Fruit fly (Drosophila melanogaster) whole organism, adult: ENCODE results near the gene CG7950.

ENCODE experiments used
- CG11617 ChIP-seq: fragments of 200-800 bp; sonication (Bioruptor generic); optimal IDR thresholded peaks from 2 replicates; lab custom pipeline; 2017; ENCODE audit warnings: mild to moderate bottlenecking, missing biosample characterization, missing genetic modification reagents, missing genetic modification characterization
- CG12768 ChIP-seq: fragments of 200-800 bp; sonication (Bioruptor generic); optimal IDR thresholded peaks from 2 replicates; lab custom pipeline; 2017; ENCODE audit warnings: missing biosample characterization, missing genetic modification characterization, mild to moderate bottlenecking, moderate library complexity, missing genetic modification reagents
- CG14711 ChIP-seq: fragments of 200-800 bp; sonication (Bioruptor generic); optimal IDR thresholded peaks from 2 replicates; lab custom pipeline; 2018; ENCODE audit warnings: missing biosample characterization, mild to moderate bottlenecking, missing genetic modification characterization, moderate library complexity
- CG1620 ChIP-seq: fragments of 200-800 bp; sonication (Bioruptor generic); optimal IDR thresholded peaks from 2 replicates; lab custom pipeline; 2016; ENCODE audit warnings: missing biosample characterization, missing genetic modification characterization
- CG33017 ChIP-seq: fragments of 200-800 bp; sonication (Bioruptor generic); optimal IDR thresholded peaks from 2 replicates; lab custom pipeline; 2018; ENCODE audit warnings: missing biosample characterization, mild to moderate bottlenecking, missing genetic modification characterization, moderate library complexity
- CG5204 ChIP-seq: fragments of 200-800 bp; sonication (Bioruptor generic); optimal IDR thresholded peaks from 2 replicates; lab custom pipeline; 2016; ENCODE audit warnings: missing biosample characterization, missing genetic modification characterization
- CG7045 ChIP-seq: fragments of 200-800 bp; sonication (Bioruptor generic); optimal IDR thresholded peaks from 2 replicates; lab custom pipeline; 2017; ENCODE audit warnings: missing biosample characterization, mild to moderate bottlenecking, missing genetic modification characterization
- CG7101 ChIP-seq: fragments of 200-800 bp; sonication (Bioruptor generic); optimal IDR thresholded peaks from 2 replicates; lab custom pipeline; 2018; ENCODE audit warnings: missing biosample characterization, mild to moderate bottlenecking, missing genetic modification characterization, moderate library complexity
- Clk ChIP-seq: fragments of 200-800 bp; sonication (Bioruptor generic); optimal IDR thresholded peaks from 2 replicates; lab custom pipeline; 2017; ENCODE audit warnings: missing biosample characterization, missing genetic modification characterization
- Crg-1 ChIP-seq: fragments of 200-800 bp; sonication (Bioruptor generic); optimal IDR thresholded peaks from 2 replicates; lab custom pipeline; 2016; ENCODE audit warnings: missing biosample characterization, missing genetic modification characterization
- Hr96 ChIP-seq: fragments of 200-800 bp; sonication (Bioruptor generic); optimal IDR thresholded peaks from 2 replicates; lab custom pipeline; 2016; ENCODE audit warnings: missing biosample characterization, missing genetic modification characterization
- Mnt ChIP-seq: fragments of 200-800 bp; sonication (Bioruptor generic); optimal IDR thresholded peaks from 2 replicates; lab custom pipeline; 2016; ENCODE audit warnings: missing biosample characterization, mild to moderate bottlenecking, missing genetic modification characterization
- bab1 ChIP-seq: fragments of 200-800 bp; sonication (Bioruptor generic); optimal IDR thresholded peaks from 3 replicates; lab custom pipeline; 2019; ENCODE audit warnings: missing biosample characterization, mild to moderate bottlenecking, missing genetic modification characterization, moderate library complexity
- cic ChIP-seq: fragments of 200-800 bp; sonication (Bioruptor generic); optimal IDR thresholded peaks from 2 replicates; lab custom pipeline; 2017; ENCODE audit warnings: missing biosample characterization, mild to moderate bottlenecking, missing genetic modification characterization, moderate library complexity
- cnc ChIP-seq, 2 experiments: fragments of >200 bp; optimal IDR thresholded peaks; 2 replicates each; lab custom pipeline; 2017
- kay ChIP-seq: fragments of 200-800 bp; sonication (Bioruptor generic); peaks from one replicate; lab custom pipeline; 2016; ENCODE audit warnings: missing biosample characterization, missing genetic modification characterization, borderline replicate concordance
- ovo ChIP-seq: fragments of 200-800 bp; sonication (Bioruptor generic); optimal IDR thresholded peaks from 2 replicates; lab custom pipeline; 2016; ENCODE audit warnings: missing biosample characterization, missing genetic modification characterization
- pad ChIP-seq: fragments of 200-800 bp; sonication (Bioruptor generic); optimal IDR thresholded peaks from 3 replicates; lab custom pipeline; 2017; ENCODE audit warnings: missing biosample characterization, missing genetic modification characterization, mild to moderate bottlenecking, moderate library complexity, missing genetic modification reagents
- tj ChIP-seq: fragments of 200-800 bp; sonication (Bioruptor generic); optimal IDR thresholded peaks from 3 replicates; lab custom pipeline; 2017; ENCODE audit warnings: missing biosample characterization, mild to moderate bottlenecking, missing genetic modification characterization, moderate library complexity
- toe ChIP-seq: fragments of 200-800 bp; sonication (Bioruptor generic); optimal IDR thresholded peaks from 2 replicates; lab custom pipeline; 2016; ENCODE audit warnings: missing biosample characterization, missing genetic modification characterization

CG7950 gene

dm6 chr3R:30058057-30058868 is 1.6 kb downstream of the CG7950 start, which contains the start of gene sima:
TSS of gene sima (plus strand) at chr3R:30058311.
- TF ChIP-seq CG12768 (GFP tag; lab: Kevin White, UChicago) (peak; percentile 57), CG33017 (tag; lab: Kevin White, UChicago) (peak; percentile 28), Hr96 (GFP tag; lab: Kevin White, UChicago) (no peak), CG5204 (GFP tag; lab: Kevin White, UChicago) (no peak), CG7045 (GFP tag; lab: Kevin White, UChicago) (no peak), pad (GFP tag; lab: Kevin White, UChicago) (no peak), bab1 (peak; percentile 26), Mnt (GFP tag; lab: Kevin White, UChicago) (peak; percentile 55), ovo (GFP tag; lab: Kevin White, UChicago) (peak; percentile 1), CG1620 (GFP tag; lab: Kevin White, UChicago) (no peak), CG11617 (peak; percentile 40), CG14711 (tag; lab: Kevin White, UChicago) (peak; percentile 48), kay (no peak), Clk (GFP tag; lab: Kevin White, UChicago) (no peak), cic (peak; percentile 46), CG7101 (tag; lab: Kevin White, UChicago) (peak; percentile 15), tj (GFP tag; lab: Kevin White, UChicago) (no peak), toe (GFP tag; lab: Kevin White, UChicago) (peak; percentile 12), cnc (optimal IDR thresholded peaks at IDR 0.05; lab: Kevin White, UChicago) (no peak), Crg-1 (no peak)

- TF ChIP-seq CG14711 (tag; lab: Kevin White, UChicago) (no peak), Mnt (GFP tag; lab: Kevin White, UChicago) (no peak), cnc (optimal IDR thresholded peaks at IDR 0.05; lab: Kevin White, UChicago) (no peak), bab1 (no peak), CG1620 (GFP tag; lab: Kevin White, UChicago) (no peak), CG12768 (GFP tag; lab: Kevin White, UChicago) (no peak), ovo (GFP tag; lab: Kevin White, UChicago) (no peak), toe (GFP tag; lab: Kevin White, UChicago) (no peak), pad (GFP tag; lab: Kevin White, UChicago) (no peak), cic (no peak), CG33017 (tag; lab: Kevin White, UChicago) (no peak), tj (GFP tag; lab: Kevin White, UChicago) (no peak), CG7101 (tag; lab: Kevin White, UChicago) (no peak), CG5204 (GFP tag; lab: Kevin White, UChicago) (no peak), Crg-1 (no peak), kay (no peak), Clk (GFP tag; lab: Kevin White, UChicago) (no peak), CG7045 (GFP tag; lab: Kevin White, UChicago) (no peak), Hr96 (GFP tag; lab: Kevin White, UChicago) (no peak), CG11617 (no peak)
Observed at dm6 chr3R:30059944-30060343, 3.3 kb downstream of the CG7950 start.

dm6 chr3R:30060451-30061153 is 3.9 kb downstream of the CG7950 start:
- TF ChIP-seq cnc (optimal IDR thresholded peaks at IDR 0.05; lab: Kevin White, UChicago) = no peak
- TF ChIP-seq CG33017 (tag; lab: Kevin White, UChicago) = no peak
- TF ChIP-seq ovo (GFP tag; lab: Kevin White, UChicago) = no peak
- TF ChIP-seq Hr96 (GFP tag; lab: Kevin White, UChicago) = no peak
- TF ChIP-seq bab1 = no peak
- TF ChIP-seq pad (GFP tag; lab: Kevin White, UChicago) = no peak
- no peak for TF ChIP-seq CG5204 (GFP tag; lab: Kevin White, UChicago)
- no peak for TF ChIP-seq CG7101 (tag; lab: Kevin White, UChicago)
- no peak for TF ChIP-seq Clk (GFP tag; lab: Kevin White, UChicago)
- TF ChIP-seq CG7045 (GFP tag; lab: Kevin White, UChicago) = no peak
- TF ChIP-seq Crg-1 = no peak
- no peak for TF ChIP-seq kay
- TF ChIP-seq cic = no peak
- no peak for TF ChIP-seq CG11617
- no peak for TF ChIP-seq CG14711 (tag; lab: Kevin White, UChicago)
- TF ChIP-seq CG12768 (GFP tag; lab: Kevin White, UChicago) = no peak
- no peak for TF ChIP-seq tj (GFP tag; lab: Kevin White, UChicago)
- no peak for TF ChIP-seq toe (GFP tag; lab: Kevin White, UChicago)

- TF ChIP-seq CG12768 (GFP tag; lab: Kevin White, UChicago) (peak; percentile 26), CG11617 (no peak), cnc (optimal IDR thresholded peaks at IDR 0.05; lab: Kevin White, UChicago) (no peak), CG7101 (tag; lab: Kevin White, UChicago) (peak; percentile 56), CG5204 (GFP tag; lab: Kevin White, UChicago) (no peak), CG33017 (tag; lab: Kevin White, UChicago) (peak; percentile 38), pad (GFP tag; lab: Kevin White, UChicago) (no peak), bab1 (no peak), CG14711 (tag; lab: Kevin White, UChicago) (peak; percentile 48), Mnt (GFP tag; lab: Kevin White, UChicago) (peak; percentile 15), cic (no peak), CG1620 (GFP tag; lab: Kevin White, UChicago) (no peak), kay (no peak)
Observed at dm6 chr3R:30061154-30061482, 4.5 kb downstream of the CG7950 start.

dm6 chr3R:30061980-30062379 is 5.3 kb downstream of the CG7950 start:
- no peak for TF ChIP-seq CG1620 (GFP tag; lab: Kevin White, UChicago)
- peak; percentile 30 for TF ChIP-seq CG7045 (GFP tag; lab: Kevin White, UChicago)
- peak; percentile 48 for TF ChIP-seq kay
- TF ChIP-seq cic = peak; percentile 35
